Worm (Caenorhabditis elegans) whole organism, L3 larva: ENCODE results near the gene F53F1.4.

ENCODE experiments used
- egl-27 ChIP-seq: sonication (generic microtip); optimal IDR thresholded peaks from 4 replicates; lab custom pipeline; 2017; ENCODE audit warnings: missing biosample characterization, missing genetic modification reagents, missing genetic modification characterization
- eor-1 ChIP-seq, 2 experiments: fragments of 150-350 bp; optimal IDR thresholded peaks; 2 replicates each; lab custom pipeline; 2014 to 2018; ENCODE audit warnings: missing biosample characterization in 2 of 2, missing genetic modification characterization in 2 of 2
- fos-1 ChIP-seq: fragments of 150-350 bp; optimal IDR thresholded peaks from 2 replicates; lab custom pipeline; 2014; ENCODE audit warnings: missing biosample characterization, missing genetic modification characterization
- lsy-12 ChIP-seq: sonication (generic microtip); optimal IDR thresholded peaks from 2 replicates; lab custom pipeline; 2016; ENCODE audit warnings: mild to moderate bottlenecking, missing genetic modification characterization, missing compliant biosample characterization
- nhr-12 ChIP-seq: fragments of 150-350 bp; optimal IDR thresholded peaks from 2 replicates; lab custom pipeline; 2014; ENCODE audit warnings: missing biosample characterization, missing genetic modification characterization
- nhr-23 ChIP-seq: fragments of 150-350 bp; optimal IDR thresholded peaks from 2 replicates; lab custom pipeline; 2014; ENCODE audit warnings: missing biosample characterization, missing genetic modification reagents, missing genetic modification characterization
- nhr-25 ChIP-seq: sonication (generic microtip); optimal IDR thresholded peaks from 2 replicates; lab custom pipeline; 2017; ENCODE audit warnings: missing biosample characterization, missing genetic modification characterization
- pha-4 ChIP-seq: fragments of 150-350 bp; optimal IDR thresholded peaks from 2 replicates; lab custom pipeline; 2014; ENCODE audit warnings: missing biosample characterization, missing genetic modification reagents, missing genetic modification characterization
- unc-62 ChIP-seq: fragments of 150-350 bp; sonication (generic microtip); optimal IDR thresholded peaks from 4 replicates; lab custom pipeline; 2014; ENCODE audit warnings: missing biosample characterization, missing genetic modification reagents, missing genetic modification characterization
- ztf-4 ChIP-seq: fragments of 150-350 bp; optimal IDR thresholded peaks from 2 replicates; lab custom pipeline; 2014; ENCODE audit warnings: missing biosample characterization, missing genetic modification characterization

DNA sequence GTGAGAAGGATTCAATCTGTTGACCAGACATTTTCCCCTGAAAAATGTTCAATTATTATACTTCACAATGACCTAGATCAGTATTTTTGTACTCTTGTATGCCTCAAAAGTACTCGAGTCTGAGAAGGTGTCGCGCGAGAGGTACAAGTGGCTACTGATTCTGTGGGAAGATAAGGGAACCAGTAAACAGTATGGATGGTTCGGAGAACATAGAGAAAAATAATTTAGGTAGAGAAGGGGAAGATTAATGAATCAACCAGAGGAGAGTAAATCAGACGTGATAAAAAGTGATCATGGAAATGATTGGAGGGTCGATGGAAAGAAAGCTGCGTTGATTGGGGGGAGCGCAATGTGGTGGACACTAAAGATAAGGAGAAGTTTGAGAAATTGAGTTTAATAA, 21.4 kb upstream of the F53F1.4 start:
- no peak for TF ChIP-seq lsy-12 (tag; lab: Kevin White, UChicago)
- TF ChIP-seq eor-1 (tag; optimal IDR thresholded peaks at IDR 0.05; lab: Kevin White, UChicago), result no peak
- TF ChIP-seq fos-1 (tag; lab: Kevin White, UChicago), result no peak
- TF ChIP-seq ztf-4 (tag; lab: Kevin White, UChicago), result no peak
- TF ChIP-seq nhr-12, result no peak
- TF ChIP-seq pha-4 (tag; lab: Kevin White, UChicago), result no peak
- TF ChIP-seq nhr-23 (tag; lab: Kevin White, UChicago), result peak; percentile 62
- peak; percentile 67 for TF ChIP-seq nhr-25 (tag; lab: Kevin White, UChicago)
- TF ChIP-seq unc-62 (GFP tag; lab: Kevin White, UChicago), result no peak
- no peak for TF ChIP-seq egl-27 (tag; lab: Kevin White, UChicago)
